Fruit fly (Drosophila melanogaster) whole organism, embryonic: ENCODE data around the gene CG42272.

Source experiments
- BEAF-32 ChIP-seq: fragments of 200-800 bp; sonication (Bioruptor generic); optimal IDR thresholded peaks from 3 replicates; lab custom pipeline; 2017; ENCODE audit warnings: missing biosample characterization, missing genetic modification characterization, mild to moderate bottlenecking, moderate library complexity, missing genetic modification reagents
- Bdp1 ChIP-seq: fragments of 200-800 bp; sonication (Bioruptor generic); optimal IDR thresholded peaks from 3 replicates; lab custom pipeline; 2016; ENCODE audit warnings: missing biosample characterization, missing genetic modification characterization
- CG10462 ChIP-seq: fragments of 200-800 bp; sonication (Bioruptor generic); optimal IDR thresholded peaks from 2 replicates; lab custom pipeline; 2016; ENCODE audit warnings: missing biosample characterization, missing genetic modification characterization
- CG10654 ChIP-seq: fragments of 200-800 bp; sonication (Bioruptor generic); optimal IDR thresholded peaks from 2 replicates; lab custom pipeline; 2016; ENCODE audit warnings: missing biosample characterization, missing genetic modification characterization
- CG10979 ChIP-seq: fragments of 200-800 bp; sonication (Bioruptor generic); optimal IDR thresholded peaks from 2 replicates; lab custom pipeline; 2018; ENCODE audit warnings: missing biosample characterization, mild to moderate bottlenecking, missing genetic modification characterization, moderate library complexity
- CG12299 ChIP-seq: fragments of 200-800 bp; sonication (Bioruptor generic); optimal IDR thresholded peaks from 2 replicates; lab custom pipeline; 2018; ENCODE audit warnings: missing biosample characterization, mild to moderate bottlenecking, missing genetic modification characterization
- CG13287 ChIP-seq: fragments of 200-800 bp; sonication (Bioruptor generic); IDR thresholded peaks from 2 replicates; pipeline ENCODE4 v1.3.6; 2022; ENCODE audit warnings: missing biosample characterization, missing genetic modification characterization; ENCODE audit not compliant: partially characterized antibody
- CG16779 ChIP-seq: fragments of 200-800 bp; sonication (Bioruptor generic); IDR thresholded peaks from 2 replicates; pipeline ENCODE4 v1.3.6; 2022; ENCODE audit warnings: missing biosample characterization, missing genetic modification characterization
- CG2120 ChIP-seq: fragments of 200-800 bp; sonication (Bioruptor generic); optimal IDR thresholded peaks from 3 replicates; lab custom pipeline; 2016; ENCODE audit warnings: missing biosample characterization, missing genetic modification characterization
- CG34376 ChIP-seq: fragments of 200-800 bp; sonication (Bioruptor generic); optimal IDR thresholded peaks from 2 replicates; lab custom pipeline; 2018; ENCODE audit warnings: missing biosample characterization, mild to moderate bottlenecking, missing genetic modification characterization
- CG43689 ChIP-seq: fragments of 200-800 bp; sonication (Bioruptor generic); IDR thresholded peaks from 2 replicates; pipeline ENCODE4 v1.3.6; 2022; ENCODE audit warnings: missing biosample characterization, missing genetic modification characterization
- CG5180 ChIP-seq: fragments of 200-800 bp; sonication (Bioruptor generic); optimal IDR thresholded peaks from 3 replicates; lab custom pipeline; 2017; ENCODE audit warnings: missing biosample characterization, missing genetic modification characterization, mild to moderate bottlenecking, moderate library complexity, missing genetic modification reagents
- CG7271 ChIP-seq: fragments of 200-800 bp; sonication (Bioruptor generic); optimal IDR thresholded peaks from 2 replicates; lab custom pipeline; 2018; ENCODE audit warnings: missing biosample characterization, mild to moderate bottlenecking, missing genetic modification characterization, moderate library complexity
- CG7963 ChIP-seq: fragments of 200-800 bp; sonication (Bioruptor generic); IDR thresholded peaks from 3 replicates; pipeline ENCODE4 v1.3.6; 2022; ENCODE audit warnings: missing biosample characterization, missing genetic modification characterization; ENCODE audit not compliant: partially characterized antibody
- CG9817 ChIP-seq: fragments of 200-800 bp; sonication (Bioruptor generic); optimal IDR thresholded peaks from 2 replicates; lab custom pipeline; 2018; ENCODE audit warnings: missing biosample characterization, mild to moderate bottlenecking, missing genetic modification characterization, moderate library complexity
- Camta ChIP-seq: fragments of 200-800 bp; sonication (Bioruptor generic); optimal IDR thresholded peaks from 2 replicates; lab custom pipeline; 2016; ENCODE audit warnings: missing biosample characterization, missing genetic modification characterization
- D19B ChIP-seq: fragments of 200-800 bp; sonication (Bioruptor generic); optimal IDR thresholded peaks from 2 replicates; lab custom pipeline; 2017; ENCODE audit warnings: missing biosample characterization, mild to moderate bottlenecking, missing genetic modification characterization
- Deaf1 ChIP-seq: fragments of 200-800 bp; optimal IDR thresholded peaks from 3 replicates; lab custom pipeline; 2019; ENCODE audit warnings: missing biosample characterization, mild to moderate bottlenecking, missing genetic modification characterization, moderate library complexity
- HHEX ChIP-seq: fragments of 200-800 bp; sonication (Bioruptor generic); optimal IDR thresholded peaks from 3 replicates; lab custom pipeline; 2017; ENCODE audit warnings: missing biosample characterization, mild to moderate bottlenecking, missing genetic modification characterization, missing genetic modification reagents
- Hey ChIP-seq: fragments of 200-800 bp; sonication (Bioruptor generic); optimal IDR thresholded peaks from 3 replicates; lab custom pipeline; 2018; ENCODE audit warnings: missing biosample characterization, mild to moderate bottlenecking, missing genetic modification characterization
- Hmr ChIP-seq: fragments of 200-800 bp; sonication (Bioruptor generic); optimal IDR thresholded peaks from 3 replicates; lab custom pipeline; 2017; ENCODE audit warnings: mild to moderate bottlenecking, missing biosample characterization, missing genetic modification reagents, missing genetic modification characterization
- Lhr ChIP-seq: fragments of 200-800 bp; sonication (Bioruptor generic); optimal IDR thresholded peaks from 3 replicates; lab custom pipeline; 2017; ENCODE audit warnings: mild to moderate bottlenecking, missing biosample characterization, missing genetic modification reagents, missing genetic modification characterization
- Mes4 ChIP-seq: fragments of 200-800 bp; sonication (Bioruptor generic); optimal IDR thresholded peaks from 2 replicates; lab custom pipeline; 2016; ENCODE audit warnings: missing biosample characterization, missing genetic modification characterization
- NC2β ChIP-seq: fragments of 200-800 bp; sonication (Bioruptor generic); optimal IDR thresholded peaks from 2 replicates; lab custom pipeline; 2016; ENCODE audit warnings: missing biosample characterization, missing genetic modification characterization
- Neu2 ChIP-seq: fragments of 200-800 bp; sonication (Bioruptor generic); optimal IDR thresholded peaks from 3 replicates; lab custom pipeline; 2016; ENCODE audit warnings: missing biosample characterization, missing genetic modification characterization, borderline replicate concordance
- NfI ChIP-seq: fragments of 200-800 bp; sonication (Bioruptor generic); optimal IDR thresholded peaks from 3 replicates; lab custom pipeline; 2018; ENCODE audit warnings: missing biosample characterization, mild to moderate bottlenecking, missing genetic modification characterization, moderate library complexity
- Opbp ChIP-seq: fragments of 200-800 bp; sonication (Bioruptor generic); IDR thresholded peaks from 3 replicates; pipeline ENCODE4 v1.3.6; 2022; ENCODE audit warnings: missing biosample characterization, missing genetic modification characterization; ENCODE audit not compliant: partially characterized antibody
- Poxn ChIP-seq: fragments of 200-800 bp; sonication (Bioruptor generic); IDR thresholded peaks from 2 replicates; pipeline ENCODE4 v1.3.6; 2022; ENCODE audit warnings: missing biosample characterization, missing genetic modification characterization
- Ravus ChIP-seq: fragments of 200-800 bp; sonication (Bioruptor generic); IDR thresholded peaks from 2 replicates; pipeline ENCODE4 v1.3.6; 2022; ENCODE audit warnings: missing biosample characterization, missing genetic modification characterization
- Taf1 ChIP-seq: fragments of 200-800 bp; sonication (Bioruptor generic); IDR thresholded peaks from 2 replicates; pipeline ENCODE4 v1.3.6; 2022; ENCODE audit warnings: missing biosample characterization, missing genetic modification characterization
- ac ChIP-seq: fragments of 200-800 bp; sonication (Bioruptor generic); optimal IDR thresholded peaks from 3 replicates; lab custom pipeline; 2017; ENCODE audit warnings: missing biosample characterization, mild to moderate bottlenecking, missing genetic modification characterization
- al ChIP-seq: fragments of 200-800 bp; sonication (Bioruptor generic); IDR thresholded peaks from 2 replicates; pipeline ENCODE4 v1.3.6; 2022; ENCODE audit warnings: missing biosample characterization, missing genetic modification characterization
- amos ChIP-seq: fragments of 200-800 bp; sonication (Bioruptor generic); IDR thresholded peaks from 2 replicates; pipeline ENCODE4 v1.3.6; 2022; ENCODE audit warnings: missing biosample characterization, missing genetic modification characterization; ENCODE audit not compliant: partially characterized antibody
- aop ChIP-seq: fragments of 200-800 bp; sonication (Bioruptor generic); IDR thresholded peaks from 2 replicates; pipeline ENCODE4 v1.3.6; 2022; ENCODE audit warnings: missing biosample characterization, missing genetic modification characterization
- ase ChIP-seq: fragments of 200-800 bp; sonication (Bioruptor generic); IDR thresholded peaks from 3 replicates; pipeline ENCODE4 v1.3.6; 2022; ENCODE audit warnings: missing biosample characterization, missing genetic modification characterization
- cad ChIP-seq: fragments of >200 bp; optimal IDR thresholded peaks from 2 replicates; lab custom pipeline; 2017; ENCODE audit warnings: missing biosample characterization, missing genetic modification characterization
- ci ChIP-seq: fragments of 200-800 bp; sonication (Bioruptor generic); IDR thresholded peaks from 3 replicates; pipeline ENCODE4 v1.3.6; 2022; ENCODE audit warnings: missing biosample characterization, missing genetic modification characterization
- disco-r ChIP-seq: fragments of 200-800 bp; sonication (Bioruptor generic); optimal IDR thresholded peaks from 2 replicates; lab custom pipeline; 2016; ENCODE audit warnings: missing biosample characterization, missing genetic modification characterization
- dm ChIP-seq: fragments of 200-800 bp; sonication (Bioruptor generic); optimal IDR thresholded peaks from 3 replicates; lab custom pipeline; 2016; ENCODE audit warnings: missing biosample characterization, missing genetic modification characterization
- dpn ChIP-seq, 2 experiments: fragments of 200-800 bp; sonication (Bioruptor generic); optimal IDR thresholded peaks; 3 replicates each; lab custom pipeline; 2016; ENCODE audit warnings: missing biosample characterization in 2 of 2, missing genetic modification characterization in 2 of 2
- gem ChIP-seq: fragments of 200-800 bp; sonication (Bioruptor generic); optimal IDR thresholded peaks from 2 replicates; lab custom pipeline; 2019; ENCODE audit warnings: missing biosample characterization, mild to moderate bottlenecking, missing genetic modification characterization, moderate library complexity
- jumu ChIP-seq: fragments of 200-800 bp; sonication (Bioruptor generic); optimal IDR thresholded peaks from 3 replicates; lab custom pipeline; 2016; ENCODE audit warnings: missing biosample characterization, missing genetic modification characterization
- lbe ChIP-seq: fragments of 200-800 bp; sonication (Bioruptor generic); optimal IDR thresholded peaks from 2 replicates; lab custom pipeline; 2016; ENCODE audit warnings: missing biosample characterization, mild to moderate bottlenecking, missing genetic modification characterization
- schlank ChIP-seq: fragments of 200-800 bp; sonication (Bioruptor generic); optimal IDR thresholded peaks from 2 replicates; lab custom pipeline; 2018; ENCODE audit warnings: missing biosample characterization, mild to moderate bottlenecking, missing genetic modification characterization
- scrt ChIP-seq: fragments of 200-800 bp; sonication (Bioruptor generic); optimal IDR thresholded peaks from 2 replicates; lab custom pipeline; 2018; ENCODE audit warnings: missing biosample characterization, mild to moderate bottlenecking, missing genetic modification characterization, moderate library complexity
- stwl ChIP-seq: fragments of 200-800 bp; sonication (Bioruptor generic); optimal IDR thresholded peaks from 3 replicates; lab custom pipeline; 2018; ENCODE audit warnings: missing biosample characterization, mild to moderate bottlenecking, missing genetic modification characterization, moderate library complexity
- tio ChIP-seq: fragments of 200-800 bp; sonication (Bioruptor generic); optimal IDR thresholded peaks from 2 replicates; lab custom pipeline; 2017; ENCODE audit warnings: missing biosample characterization, missing genetic modification characterization, inconsistent platforms
- trh ChIP-seq: fragments of 200-800 bp; sonication (Bioruptor generic); optimal IDR thresholded peaks from 2 replicates; lab custom pipeline; 2016; ENCODE audit warnings: missing biosample characterization, missing genetic modification characterization
- wdn ChIP-seq: fragments of 200-800 bp; sonication (Bioruptor generic); IDR thresholded peaks from 2 replicates; pipeline ENCODE4 v1.3.6; 2022; ENCODE audit warnings: missing biosample characterization, missing genetic modification characterization
- wor ChIP-seq: fragments of 200-800 bp; sonication (Bioruptor generic); IDR thresholded peaks from 2 replicates; pipeline ENCODE4 v1.3.6; 2022; ENCODE audit warnings: missing biosample characterization, missing genetic modification characterization
- zf30C ChIP-seq: fragments of 200-800 bp; sonication (Bioruptor generic); optimal IDR thresholded peaks from 3 replicates; lab custom pipeline; 2018; ENCODE audit warnings: missing biosample characterization, mild to moderate bottlenecking, missing genetic modification characterization

Gene CG42272

dm6 chr3L:5813016-5813415, 10.2 kb downstream of the CG42272 start, which contains the start of gene mad2 (continued):
- TF ChIP-seq stwl (tag; lab: Kevin White, UChicago): peak; percentile 80
- TF ChIP-seq CG7963 (GFP tag; lab: Robert Waterston, UW): peak; percentile 54; the same call in 1 of the 3 replicates
- TF ChIP-seq scrt (GFP tag; lab: Kevin White, UChicago): no peak
- no peak for TF ChIP-seq Taf1 (GFP tag; lab: Robert Waterston, UW)
- no peak for TF ChIP-seq CG43689
- TF ChIP-seq ac (GFP tag; lab: Kevin White, UChicago): no peak
- no peak for TF ChIP-seq ci (GFP tag; lab: Robert Waterston, UW)
- no peak for TF ChIP-seq Mes4 (GFP tag; lab: Kevin White, UChicago)
- TF ChIP-seq CG2120 (GFP tag; lab: Kevin White, UChicago): peak; percentile 39
- no peak for TF ChIP-seq tio
- peak; percentile 34 for TF ChIP-seq jumu (GFP tag; lab: Kevin White, UChicago)
- TF ChIP-seq dm (GFP tag; lab: Kevin White, UChicago): no peak
- no peak for TF ChIP-seq Poxn (GFP tag; lab: Robert Waterston, UW)
- no peak for TF ChIP-seq CG5180 (GFP tag; lab: Kevin White, UChicago)
- no peak for TF ChIP-seq CG34376 (GFP tag; lab: Kevin White, UChicago)
- peak; percentile 20 for TF ChIP-seq cad (GFP tag; lab: Kevin White, UChicago)
- no peak for TF ChIP-seq gem (tag; lab: Kevin White, UChicago)
- TF ChIP-seq Deaf1 (tag; lab: Kevin White, UChicago): no peak
- TF ChIP-seq Neu2 (GFP tag; lab: Kevin White, UChicago): no peak
- no peak for TF ChIP-seq aop (GFP tag; lab: Robert Waterston, UW)
- TF ChIP-seq CG9817 (tag; lab: Kevin White, UChicago): no peak
- TF ChIP-seq zf30C: no peak
- TF ChIP-seq NC2β (GFP tag; lab: Kevin White, UChicago): peak; percentile 34
- TF ChIP-seq Camta (GFP tag; lab: Kevin White, UChicago): no peak
- TF ChIP-seq CG7271: no peak
- TF ChIP-seq trh (GFP tag; lab: Kevin White, UChicago): no peak
- no peak for TF ChIP-seq Ravus (GFP tag; lab: Robert Waterston, UW)
- TF ChIP-seq ase (GFP tag; lab: Robert Waterston, UW): no peak
- no peak for TF ChIP-seq NfI (GFP tag; lab: Kevin White, UChicago)
- no peak for TF ChIP-seq Bdp1 (GFP tag; lab: Kevin White, UChicago)
- TF ChIP-seq al (GFP tag; lab: Robert Waterston, UW): no peak
- TF ChIP-seq Hey (tag; lab: Kevin White, UChicago): no peak
- TF ChIP-seq lbe: no peak
- TF ChIP-seq HHEX (GFP tag; lab: Kevin White, UChicago): no peak
- TF ChIP-seq dpn (GFP tag; optimal IDR thresholded peaks at IDR 0.05; lab: Kevin White, UChicago): peak; percentile 10 to 22
- no peak for TF ChIP-seq wdn
- TF ChIP-seq disco-r: no peak
- TF ChIP-seq amos (GFP tag; lab: Robert Waterston, UW): peak; percentile 75
- TF ChIP-seq schlank (tag; lab: Kevin White, UChicago): no peak
- no peak for TF ChIP-seq CG10979 (tag; lab: Kevin White, UChicago)
- no peak for TF ChIP-seq CG10654 (GFP tag; lab: Kevin White, UChicago)
- TF ChIP-seq Hmr (GFP tag; lab: Kevin White, UChicago): peak; percentile 75
- TF ChIP-seq CG10462 (GFP tag; lab: Kevin White, UChicago): peak; percentile 17
- no peak for TF ChIP-seq D19B
- TF ChIP-seq wor (GFP tag; lab: Robert Waterston, UW): no peak
- TF ChIP-seq CG13287 (GFP tag; lab: Robert Waterston, UW): peak; percentile 81
- TF ChIP-seq Opbp (GFP tag; lab: Robert Waterston, UW): peak; percentile 78
- TF ChIP-seq BEAF-32 (GFP tag; lab: Kevin White, UChicago): peak; percentile 74
- no peak for TF ChIP-seq CG16779 (GFP tag; lab: Robert Waterston, UW)
- TF ChIP-seq CG12299 (tag; lab: Kevin White, UChicago): peak; percentile 15
- peak; percentile 97 for TF ChIP-seq Lhr
